Fruit fly (Drosophila melanogaster) S2 (cell line): ENCODE data around the gene natalisin.

Experiments used
- CG8478 ChIP-seq: fragments of >200 bp; optimal IDR thresholded peaks from 2 replicates; lab custom pipeline; 2018
- CTCF ChIP-seq, 2 experiments: fragments of >200 bp; optimal IDR thresholded peaks; 2 replicates each; lab custom pipeline; 2018

dm6 chr3R:14471426-14471825 is 53.0 kb downstream of the natalisin start:
- TF ChIP-seq CTCF (optimal IDR thresholded peaks at IDR 0.05; lab: Kevin White, UChicago) (no peak), CG8478 (lab: Kevin White, UChicago) (no peak)
